Worm (Caenorhabditis elegans) whole organism, late embryonic: ENCODE measurements around the gene K09C8.7.

Source experiments
- C08G9.2 ChIP-seq: sonication (generic microtip); optimal IDR thresholded peaks from 2 replicates; lab custom pipeline; 2016; ENCODE audit warnings: mild to moderate bottlenecking, missing genetic modification characterization, moderate library complexity, missing compliant biosample characterization
- K09A11.1 ChIP-seq: sonication (generic microtip); optimal IDR thresholded peaks from 2 replicates; lab custom pipeline; 2017; ENCODE audit warnings: antibody characterized with exemption, mild to moderate bottlenecking, missing genetic modification characterization, missing compliant biosample characterization; ENCODE audit not compliant: insufficient read depth
- T23F11.4 ChIP-seq: fragments of 200-800 bp; sonication (Bioruptor generic); optimal IDR thresholded peaks from 2 replicates; lab custom pipeline; 2018; ENCODE audit warnings: mild to moderate bottlenecking, missing genetic modification characterization, missing compliant biosample characterization
- Y22D7AL.16 ChIP-seq: sonication (generic microtip); optimal IDR thresholded peaks from 2 replicates; lab custom pipeline; 2016; ENCODE audit warnings: missing genetic modification characterization, missing compliant biosample characterization
- ama-1 ChIP-seq: fragments of 150-350 bp; optimal IDR thresholded peaks from 2 replicates; lab custom pipeline; 2014
- ceh-14 ChIP-seq: sonication (generic microtip); optimal IDR thresholded peaks from 2 replicates; lab custom pipeline; 2016; ENCODE audit warnings: missing genotype, missing genetic modification characterization, missing compliant biosample characterization
- ceh-2 ChIP-seq: sonication (generic microtip); optimal IDR thresholded peaks from 2 replicates; lab custom pipeline; 2016; ENCODE audit warnings: missing genotype, missing genetic modification characterization, missing compliant biosample characterization
- ceh-30 ChIP-seq: fragments of 150-350 bp; optimal IDR thresholded peaks from 2 replicates; lab custom pipeline; 2014; ENCODE audit warnings: missing biosample characterization, missing genetic modification characterization
- ceh-31 ChIP-seq: sonication (generic microtip); optimal IDR thresholded peaks from 2 replicates; lab custom pipeline; 2016; ENCODE audit warnings: missing genetic modification characterization, missing compliant biosample characterization
- ceh-48 ChIP-seq: sonication (generic microtip); optimal IDR thresholded peaks from 2 replicates; lab custom pipeline; 2016; ENCODE audit warnings: missing genetic modification characterization, inconsistent platforms, missing compliant biosample characterization
- che-1 ChIP-seq: sonication (generic microtip); optimal IDR thresholded peaks from 2 replicates; lab custom pipeline; 2016; ENCODE audit warnings: mild to moderate bottlenecking, missing genetic modification characterization, missing compliant biosample characterization
- dmd-4 ChIP-seq: sonication (generic microtip); optimal IDR thresholded peaks from 2 replicates; lab custom pipeline; 2016; ENCODE audit warnings: borderline replicate concordance, missing genetic modification characterization, missing compliant biosample characterization
- eyg-1 ChIP-seq: sonication (generic microtip); optimal IDR thresholded peaks from 2 replicates; lab custom pipeline; 2016; ENCODE audit warnings: missing genotype, missing genetic modification characterization, missing compliant biosample characterization
- fkh-10 ChIP-seq: fragments of 150-350 bp; optimal IDR thresholded peaks from 2 replicates; lab custom pipeline; 2014; ENCODE audit warnings: missing biosample characterization, missing genetic modification reagents, missing genetic modification characterization
- hlh-13 ChIP-seq: fragments of 200-800 bp; sonication (Bioruptor generic); optimal IDR thresholded peaks from 2 replicates; lab custom pipeline; 2018; ENCODE audit warnings: mild to moderate bottlenecking, missing genetic modification characterization, missing compliant biosample characterization
- hlh-15 ChIP-seq: sonication (generic microtip); optimal IDR thresholded peaks from 2 replicates; lab custom pipeline; 2016; ENCODE audit warnings: missing genetic modification characterization, missing compliant biosample characterization
- hlh-30 ChIP-seq: sonication (generic microtip); optimal IDR thresholded peaks from 2 replicates; lab custom pipeline; 2017; ENCODE audit warnings: antibody characterized with exemption, missing genetic modification characterization, missing compliant biosample characterization; ENCODE audit not compliant: insufficient read depth
- nfya-1 ChIP-seq: sonication (generic microtip); optimal IDR thresholded peaks from 2 replicates; lab custom pipeline; 2017; ENCODE audit warnings: missing genetic modification characterization, mild to moderate bottlenecking, missing compliant biosample characterization, antibody characterized with exemption, moderate library complexity
- nhr-11 ChIP-seq: fragments of 150-350 bp; optimal IDR thresholded peaks from 2 replicates; lab custom pipeline; 2014; ENCODE audit warnings: missing biosample characterization, missing genetic modification characterization
- odd-2 ChIP-seq: sonication (generic microtip); optimal IDR thresholded peaks from 2 replicates; lab custom pipeline; 2017; ENCODE audit warnings: antibody characterized with exemption, mild to moderate bottlenecking, missing genetic modification characterization, missing compliant biosample characterization
- pha-2 ChIP-seq: sonication (generic microtip); optimal IDR thresholded peaks from 2 replicates; lab custom pipeline; 2017; ENCODE audit warnings: mild to moderate bottlenecking, missing genetic modification characterization, missing compliant biosample characterization
- rnt-1 ChIP-seq: sonication (generic microtip); optimal IDR thresholded peaks from 2 replicates; lab custom pipeline; 2016; ENCODE audit warnings: missing genetic modification characterization, missing compliant biosample characterization
- syd-9 ChIP-seq: sonication (generic microtip); optimal IDR thresholded peaks from 2 replicates; lab custom pipeline; 2016; ENCODE audit warnings: mild to moderate bottlenecking, missing genetic modification characterization, moderate library complexity, missing compliant biosample characterization
- zip-5 ChIP-seq: sonication (generic microtip); optimal IDR thresholded peaks from 2 replicates; lab custom pipeline; 2016; ENCODE audit warnings: missing genetic modification characterization, missing compliant biosample characterization

Gene K09C8.7

ce11 chrX:10900952-10901351, 50.2 kb downstream of the K09C8.7 start (continued):
- TF ChIP-seq C08G9.2 (tag; lab: Kevin White, UChicago) (no peak), ceh-14 (no peak), nfya-1 (tag; lab: Kevin White, UChicago) (peak; percentile 57), che-1 (tag; lab: Kevin White, UChicago) (no peak), T23F11.4 (peak; percentile 31), Y22D7AL.16 (tag; lab: Kevin White, UChicago) (no peak), ceh-48 (tag; lab: Kevin White, UChicago) (no peak), hlh-15 (tag; lab: Kevin White, UChicago) (no peak), hlh-30 (tag; lab: Kevin White, UChicago) (no peak), nhr-11 (tag; lab: Kevin White, UChicago) (no peak), K09A11.1 (no peak), fkh-10 (no peak), dmd-4 (tag; lab: Kevin White, UChicago) (no peak), odd-2 (tag; lab: Kevin White, UChicago) (no peak), ceh-2 (tag; lab: Kevin White, UChicago) (no peak), syd-9 (tag; lab: Kevin White, UChicago) (peak; percentile 20), hlh-13 (GFP tag; lab: Kevin White, UChicago) (no peak), ama-1 (lab: Kevin White, UChicago) (no peak), ceh-31 (tag; lab: Kevin White, UChicago) (peak; percentile 52), eyg-1 (tag; lab: Kevin White, UChicago) (no peak), rnt-1 (tag; lab: Kevin White, UChicago) (peak; percentile 73), ceh-30 (tag; lab: Kevin White, UChicago) (no peak), zip-5 (tag; lab: Kevin White, UChicago) (no peak), pha-2 (tag; lab: Kevin White, UChicago) (no peak)
